Worm (Caenorhabditis elegans): ENCODE measurements around the gene ttr-28.

Gene ttr-28

ce11 chrV:12941797-12942474 lies 37.0 kb upstream of the ttr-28 start, which contains the start of gene T16G1.4:
Gene T16G1.4 (minus strand): TSS chrV:12941847.
- TF ChIP-seq nhr-80 (tag; optimal IDR thresholded peaks at IDR 0.05) (peak; percentile 2), ceh-79 (tag; optimal IDR thresholded peaks at IDR 0.05) (no peak), egl-18 (GFP tag; IDR thresholded peaks at IDR 0.05) (no peak), repo-1 (tag; optimal IDR thresholded peaks at IDR 0.05) (no peak), rpc-1 (optimal IDR thresholded peaks at IDR 0.05) (no peak), rpc-1 (tag; optimal IDR thresholded peaks at IDR 0.05) (no peak), F57C9.4 (tag; optimal IDR thresholded peaks at IDR 0.05) (no peak), ets-4 (GFP tag; optimal IDR thresholded peaks at IDR 0.05) (no peak)

ce11 chrV:12939434-12939833 lies 34.5 kb upstream of the ttr-28 start, which contains the start of gene T16G1.5:
Gene T16G1.5 (minus strand): TSS chrV:12939552.
- peak; percentile 29 for TF ChIP-seq nhr-80 (tag; optimal IDR thresholded peaks at IDR 0.05)
- TF ChIP-seq attf-5 (GFP tag; optimal IDR thresholded peaks at IDR 0.05): no peak
- no peak for TF ChIP-seq ztf-28 (GFP tag; IDR thresholded peaks at IDR 0.05)

ce11 chrV:12937098-12937497 lies 32.1 kb upstream of the ttr-28 start, which contains the start of gene T16G1.6:
Gene T16G1.6 (minus strand): TSS chrV:12937174.
- TF ChIP-seq nhr-80 (tag; optimal IDR thresholded peaks at IDR 0.05) (peak; percentile 90), D2030.7 (GFP tag; IDR thresholded peaks at IDR 0.05) (no peak), fkh-3 (tag; optimal IDR thresholded peaks at IDR 0.05) (no peak)

- peak; percentile 59; the same call in 1 of the 2 replicates for TF ChIP-seq dox-1 (GFP tag; IDR thresholded peaks at IDR 0.05)
- TF ChIP-seq die-1 (tag; optimal IDR thresholded peaks at IDR 0.05): no peak
- no peak for TF ChIP-seq F57C9.4 (tag; optimal IDR thresholded peaks at IDR 0.05)
- TF ChIP-seq ztf-22 (GFP tag; optimal IDR thresholded peaks at IDR 0.05): peak; percentile 30
- TF ChIP-seq ets-4 (GFP tag; optimal IDR thresholded peaks at IDR 0.05): peak; percentile 68
- TF ChIP-seq B0035.1 (tag; optimal IDR thresholded peaks at IDR 0.05): no peak
- no peak for TF ChIP-seq ekl-4 (GFP tag; IDR thresholded peaks at IDR 0.05)
- no peak for TF ChIP-seq bed-2 (GFP tag; IDR thresholded peaks at IDR 0.05)
- TF ChIP-seq ztf-18 (tag; optimal IDR thresholded peaks at IDR 0.05): no peak
- no peak for TF ChIP-seq dpl-1 (GFP tag; optimal IDR thresholded peaks at IDR 0.05)
- no peak for TF ChIP-seq Y95B8A.8 (GFP tag; IDR thresholded peaks at IDR 0.05)
- TF ChIP-seq lin-40 (tag; optimal IDR thresholded peaks at IDR 0.05): no peak
- TF ChIP-seq nfya-2 (GFP tag; IDR thresholded peaks at IDR 0.05): no peak
- TF ChIP-seq snpc-3.4 (tag; optimal IDR thresholded peaks at IDR 0.05): no peak
- TF ChIP-seq hlh-26 (GFP tag; conservative IDR thresholded peaks at IDR 0.05): no peak
- no peak for TF ChIP-seq attf-5 (GFP tag; optimal IDR thresholded peaks at IDR 0.05)
- TF ChIP-seq atf-7 (tag; optimal IDR thresholded peaks at IDR 0.05): peak; percentile 12
- no peak for TF ChIP-seq mel-28 (tag; optimal IDR thresholded peaks at IDR 0.05; ENCODE audit: borderline replicate concordance)
- TF ChIP-seq nhr-90 (tag; optimal IDR thresholded peaks at IDR 0.05): peak; percentile 29
- TF ChIP-seq nhr-80 (tag; optimal IDR thresholded peaks at IDR 0.05): peak; percentile 98
- TF ChIP-seq ceh-27 (GFP tag; optimal IDR thresholded peaks at IDR 0.05): no peak
Observed at ce11 chrV:12934976-12935375, 30.0 kb upstream of the ttr-28 start, which contains the start of gene T16G1.7. Gene T16G1.7 (minus strand): TSS chrV:12935112.

- TF ChIP-seq nhr-80 (tag; optimal IDR thresholded peaks at IDR 0.05) (peak; percentile 78), Y95B8A.8 (GFP tag; IDR thresholded peaks at IDR 0.05) (no peak)
Observed at ce11 chrV:12933654-12934053, 28.7 kb upstream of the ttr-28 start.

Measured in whole organism, young adult.